Fruit fly (Drosophila melanogaster) whole organism, embryonic: Measurements from ENCODE around the gene CG42237.

Experiments used
- Bteb2 ChIP-seq: fragments of 200-800 bp; sonication (Bioruptor generic); optimal IDR thresholded peaks from 2 replicates; lab custom pipeline; 2016; ENCODE audit warnings: missing biosample characterization, missing genetic modification characterization
- CG10209 ChIP-seq: fragments of 200-800 bp; sonication (Bioruptor generic); optimal IDR thresholded peaks from 3 replicates; lab custom pipeline; 2017; ENCODE audit warnings: missing biosample characterization, mild to moderate bottlenecking, missing genetic modification characterization, missing genetic modification reagents
- CG1024 ChIP-seq: fragments of 200-800 bp; sonication (Bioruptor generic); IDR thresholded peaks from 2 replicates; pipeline ENCODE4 v1.3.6; 2022; ENCODE audit warnings: missing biosample characterization, missing genetic modification characterization
- CG10366 ChIP-seq: fragments of 200-800 bp; sonication (Bioruptor generic); IDR thresholded peaks from 2 replicates; pipeline ENCODE4 v1.3.6; 2022; ENCODE audit warnings: missing biosample characterization, missing genetic modification characterization
- CG10565 ChIP-seq: fragments of 200-800 bp; sonication (Bioruptor generic); optimal IDR thresholded peaks from 3 replicates; lab custom pipeline; 2016; ENCODE audit warnings: missing biosample characterization, mild to moderate bottlenecking, missing genetic modification characterization
- CG11093 ChIP-seq: fragments of 200-800 bp; sonication (Bioruptor generic); IDR thresholded peaks from 3 replicates; pipeline ENCODE4 v1.3.6; 2022; ENCODE audit warnings: missing biosample characterization, missing genetic modification characterization
- CG11504 ChIP-seq: fragments of 200-800 bp; sonication (Bioruptor generic); optimal IDR thresholded peaks from 3 replicates; lab custom pipeline; 2019; ENCODE audit warnings: missing biosample characterization, mild to moderate bottlenecking, missing genetic modification characterization, moderate library complexity
- CG11695 ChIP-seq: fragments of 200-800 bp; sonication (Bioruptor generic); IDR thresholded peaks from 3 replicates; pipeline ENCODE4 v1.3.6; 2022; ENCODE audit warnings: missing biosample characterization, missing genetic modification characterization
- CG11723 ChIP-seq: fragments of 200-800 bp; sonication (Bioruptor generic); optimal IDR thresholded peaks from 2 replicates; lab custom pipeline; 2017; ENCODE audit warnings: missing biosample characterization, mild to moderate bottlenecking, missing genetic modification characterization
- CG17568 ChIP-seq: fragments of 200-800 bp; sonication (Bioruptor generic); optimal IDR thresholded peaks from 2 replicates; lab custom pipeline; 2018; ENCODE audit warnings: missing biosample characterization, mild to moderate bottlenecking, missing genetic modification characterization, moderate library complexity
- CG17829 ChIP-seq: fragments of 200-800 bp; optimal IDR thresholded peaks from 2 replicates; lab custom pipeline; 2019; ENCODE audit warnings: missing biosample characterization, mild to moderate bottlenecking, missing genetic modification characterization, moderate library complexity
- CG1832 ChIP-seq: fragments of 200-800 bp; sonication (Bioruptor generic); optimal IDR thresholded peaks from 2 replicates; lab custom pipeline; 2017; ENCODE audit warnings: missing biosample characterization, mild to moderate bottlenecking, missing genetic modification characterization, inconsistent platforms
- CG18476 ChIP-seq: fragments of 200-800 bp; sonication (Bioruptor generic); optimal IDR thresholded peaks from 2 replicates; lab custom pipeline; 2016; ENCODE audit warnings: missing biosample characterization, mild to moderate bottlenecking, missing genetic modification characterization
- CG30020 ChIP-seq: fragments of 200-800 bp; optimal IDR thresholded peaks from 2 replicates; lab custom pipeline; 2019; ENCODE audit warnings: missing biosample characterization, mild to moderate bottlenecking, missing genetic modification characterization, moderate library complexity
- CG3065 ChIP-seq: fragments of 200-800 bp; sonication (Bioruptor generic); optimal IDR thresholded peaks from 2 replicates; lab custom pipeline; 2016; ENCODE audit warnings: missing biosample characterization, missing genetic modification characterization
- CG3163 ChIP-seq: fragments of 200-800 bp; sonication (Bioruptor generic); optimal IDR thresholded peaks from 3 replicates; lab custom pipeline; 2016; ENCODE audit warnings: missing biosample characterization, missing genetic modification characterization
- CG33213 ChIP-seq: fragments of 200-800 bp; sonication (Bioruptor generic); optimal IDR thresholded peaks from 3 replicates; lab custom pipeline; 2016; ENCODE audit warnings: missing biosample characterization, missing genetic modification characterization
- CG6175 ChIP-seq: fragments of 200-800 bp; sonication (Bioruptor generic); IDR thresholded peaks from 3 replicates; pipeline ENCODE4 v1.3.6; 2022; ENCODE audit warnings: missing biosample characterization, missing genetic modification characterization
- CG6683 ChIP-seq: fragments of 200-800 bp; sonication (Bioruptor generic); optimal IDR thresholded peaks from 2 replicates; lab custom pipeline; 2017; ENCODE audit warnings: missing biosample characterization, mild to moderate bottlenecking, missing genetic modification characterization, missing genetic modification reagents
- CG7963 ChIP-seq: fragments of 200-800 bp; sonication (Bioruptor generic); IDR thresholded peaks from 3 replicates; pipeline ENCODE4 v1.3.6; 2022; ENCODE audit warnings: missing biosample characterization, missing genetic modification characterization; ENCODE audit not compliant: partially characterized antibody
- Camta ChIP-seq: fragments of 200-800 bp; sonication (Bioruptor generic); optimal IDR thresholded peaks from 2 replicates; lab custom pipeline; 2016; ENCODE audit warnings: missing biosample characterization, missing genetic modification characterization
- CkIIα-i1 ChIP-seq: fragments of 200-800 bp; sonication (Bioruptor generic); IDR thresholded peaks from 2 replicates; pipeline ENCODE4 v1.3.6; 2022; ENCODE audit warnings: missing biosample characterization, missing genetic modification characterization
- Dad ChIP-seq: fragments of 200-800 bp; sonication (Bioruptor generic); optimal IDR thresholded peaks from 3 replicates; lab custom pipeline; 2016; ENCODE audit warnings: missing biosample characterization, missing genetic modification characterization
- Eip74EF ChIP-seq, 2 experiments: fragments of 200-800 bp in 1 of 2; fragments of >200 bp in 1 of 2; sonication (Bioruptor generic) in 1 of 2; optimal IDR thresholded peaks; 2 replicates each; lab custom pipeline; 2017 to 2019; ENCODE audit warnings: missing biosample characterization in 2 of 2, missing genetic modification characterization in 2 of 2, mild to moderate bottlenecking in 1 of 2, moderate library complexity in 1 of 2
- Fer3 ChIP-seq: fragments of 200-800 bp; sonication (Bioruptor generic); optimal IDR thresholded peaks from 2 replicates; lab custom pipeline; 2018; ENCODE audit warnings: missing biosample characterization, mild to moderate bottlenecking, missing genetic modification characterization, moderate library complexity
- HLH4C ChIP-seq: fragments of 200-800 bp; sonication (Bioruptor generic); IDR thresholded peaks from 3 replicates; pipeline ENCODE4 v1.3.6; 2022; ENCODE audit warnings: missing biosample characterization, missing genetic modification characterization; ENCODE audit not compliant: partially characterized antibody
- HLHmδ ChIP-seq: fragments of 200-800 bp; sonication (Bioruptor generic); optimal IDR thresholded peaks from 2 replicates; lab custom pipeline; 2018; ENCODE audit warnings: missing biosample characterization, mild to moderate bottlenecking, missing genetic modification characterization, moderate library complexity
- Hand ChIP-seq: fragments of 200-800 bp; sonication (Bioruptor generic); optimal IDR thresholded peaks from 2 replicates; lab custom pipeline; 2017; ENCODE audit warnings: mild to moderate bottlenecking, missing biosample characterization, missing genetic modification reagents, missing genetic modification characterization
- Hr78 ChIP-seq, 2 experiments: fragments of 200-800 bp in 1 of 2; fragments of >200 bp in 1 of 2; sonication (Bioruptor generic) in 1 of 2; optimal IDR thresholded peaks; 2 replicates each; lab custom pipeline; 2017 to 2019; ENCODE audit warnings: missing biosample characterization in 2 of 2, missing genetic modification characterization in 2 of 2, mild to moderate bottlenecking in 1 of 2, moderate library complexity in 1 of 2
- Lhr ChIP-seq: fragments of 200-800 bp; sonication (Bioruptor generic); optimal IDR thresholded peaks from 3 replicates; lab custom pipeline; 2017; ENCODE audit warnings: mild to moderate bottlenecking, missing biosample characterization, missing genetic modification reagents, missing genetic modification characterization
- Med ChIP-seq: fragments of 200-800 bp; sonication (Bioruptor generic); peaks from one replicate; lab custom pipeline; 2016; ENCODE audit warnings: missing biosample characterization, missing genetic modification characterization, mild to moderate bottlenecking, inconsistent platforms, moderate library complexity
- NFAT ChIP-seq: fragments of 200-800 bp; sonication (Bioruptor generic); IDR thresholded peaks from 2 replicates; pipeline ENCODE4 v1.3.6; 2022; ENCODE audit warnings: missing biosample characterization, missing genetic modification characterization
- Oaz ChIP-seq: fragments of 200-800 bp; sonication (Bioruptor generic); IDR thresholded peaks from 2 replicates; pipeline ENCODE4 v1.3.6; 2022; ENCODE audit warnings: missing biosample characterization, missing genetic modification characterization
- Sox100B ChIP-seq: fragments of 200-800 bp; sonication (Bioruptor generic); optimal IDR thresholded peaks from 3 replicates; lab custom pipeline; 2018; ENCODE audit warnings: missing biosample characterization, mild to moderate bottlenecking, missing genetic modification characterization
- btn ChIP-seq: fragments of 200-800 bp; sonication (Bioruptor generic); optimal IDR thresholded peaks from 2 replicates; lab custom pipeline; 2016; ENCODE audit warnings: missing biosample characterization, missing genetic modification characterization
- chm ChIP-seq: fragments of 200-800 bp; sonication (Bioruptor generic); IDR thresholded peaks from 2 replicates; pipeline ENCODE4 v1.3.6; 2022; ENCODE audit warnings: missing biosample characterization, missing genetic modification characterization
- dan ChIP-seq: fragments of 200-800 bp; sonication (Bioruptor generic); IDR thresholded peaks from 2 replicates; pipeline ENCODE4 v1.3.6; 2022; ENCODE audit warnings: missing biosample characterization, missing genetic modification characterization
- dmrt99B ChIP-seq: fragments of 200-800 bp; sonication (Bioruptor generic); optimal IDR thresholded peaks from 2 replicates; lab custom pipeline; 2018; ENCODE audit warnings: missing biosample characterization, mild to moderate bottlenecking, missing genetic modification characterization, moderate library complexity
- dpn ChIP-seq, 2 experiments: fragments of 200-800 bp; sonication (Bioruptor generic); optimal IDR thresholded peaks; 3 replicates each; lab custom pipeline; 2016; ENCODE audit warnings: missing biosample characterization in 2 of 2, missing genetic modification characterization in 2 of 2
- fd3F ChIP-seq: fragments of 200-800 bp; sonication (Bioruptor generic); optimal IDR thresholded peaks from 2 replicates; lab custom pipeline; 2018; ENCODE audit warnings: missing biosample characterization, mild to moderate bottlenecking, missing genetic modification characterization, moderate library complexity
- gem ChIP-seq: fragments of 200-800 bp; sonication (Bioruptor generic); optimal IDR thresholded peaks from 2 replicates; lab custom pipeline; 2019; ENCODE audit warnings: missing biosample characterization, mild to moderate bottlenecking, missing genetic modification characterization, moderate library complexity
- lola ChIP-seq, 3 experiments: fragments of >200 bp in 2 of 3; fragments of 200-800 bp in 1 of 3; sonication (Bioruptor generic) in 1 of 3; optimal IDR thresholded peaks; 2 replicates each; lab custom pipeline; 2017 to 2019; ENCODE audit warnings: missing biosample characterization in 3 of 3, missing genetic modification characterization in 3 of 3, mild to moderate bottlenecking in 1 of 3, moderate library complexity in 1 of 3
- nmo ChIP-seq: fragments of 200-800 bp; sonication (Bioruptor generic); optimal IDR thresholded peaks from 2 replicates; lab custom pipeline; 2018; ENCODE audit warnings: missing biosample characterization, mild to moderate bottlenecking, missing genetic modification characterization, moderate library complexity
- oc ChIP-seq: fragments of 200-800 bp; sonication (Bioruptor generic); optimal IDR thresholded peaks from 2 replicates; lab custom pipeline; 2018; ENCODE audit warnings: missing biosample characterization, mild to moderate bottlenecking, missing genetic modification characterization, moderate library complexity
- org-1 ChIP-seq: fragments of 200-800 bp; sonication (Bioruptor generic); optimal IDR thresholded peaks from 2 replicates; lab custom pipeline; 2017; ENCODE audit warnings: missing biosample characterization, missing genetic modification characterization
- sug ChIP-seq: fragments of 200-800 bp; optimal IDR thresholded peaks from 2 replicates; lab custom pipeline; 2019; ENCODE audit warnings: missing biosample characterization, mild to moderate bottlenecking, missing genetic modification characterization, moderate library complexity
- tio ChIP-seq: fragments of 200-800 bp; sonication (Bioruptor generic); optimal IDR thresholded peaks from 2 replicates; lab custom pipeline; 2017; ENCODE audit warnings: missing biosample characterization, missing genetic modification characterization, inconsistent platforms
- zen ChIP-seq: fragments of 200-800 bp; sonication (Bioruptor generic); optimal IDR thresholded peaks from 3 replicates; lab custom pipeline; 2018; ENCODE audit warnings: missing biosample characterization, mild to moderate bottlenecking, missing genetic modification characterization, moderate library complexity

CG42237 gene

DNA sequence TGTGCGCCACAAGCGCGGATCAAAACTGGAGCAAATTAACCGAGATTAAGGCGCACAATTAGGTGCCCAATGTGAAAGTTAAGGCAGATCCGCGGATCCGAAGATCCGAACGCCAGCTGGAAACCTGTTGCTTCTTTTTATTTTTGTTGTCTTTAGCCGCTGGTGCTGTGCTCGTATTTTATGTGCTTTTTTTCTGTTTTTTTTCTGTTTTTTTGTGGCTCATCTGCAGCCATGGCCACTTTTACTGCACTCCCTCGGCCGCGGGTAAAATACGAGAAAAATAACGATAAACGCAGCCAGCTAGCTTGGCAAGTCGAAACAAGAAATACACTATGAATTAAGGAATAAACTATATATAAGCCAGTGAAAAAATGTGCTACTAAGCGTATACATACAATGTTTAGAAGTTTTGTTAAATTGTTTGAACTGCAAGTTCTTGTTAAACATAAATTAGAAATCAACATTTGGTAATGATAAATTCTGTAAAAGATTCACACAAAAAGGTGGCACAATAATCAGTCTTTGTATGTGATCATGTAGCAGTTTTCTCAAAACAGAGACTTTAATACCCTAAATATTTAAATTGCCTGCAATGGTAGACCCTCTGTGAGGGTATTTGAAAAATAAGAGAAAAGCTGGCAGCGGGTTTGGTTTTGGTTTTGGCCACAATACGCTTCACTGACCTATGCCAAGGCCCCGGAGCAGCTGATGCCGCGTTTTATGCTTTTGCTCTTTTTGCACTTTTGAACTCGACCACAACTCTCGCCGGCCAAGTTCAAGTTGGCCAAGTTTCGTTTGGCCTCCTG lies 1.7 kb downstream of the CG42237 start (continued):
- TF ChIP-seq Hand (GFP tag; lab: Kevin White, UChicago) (no peak), CG6175 (GFP tag; lab: Robert Waterston, UW) (no peak), dpn (GFP tag; optimal IDR thresholded peaks at IDR 0.05; lab: Kevin White, UChicago) (no peak), Med (GFP tag; lab: Kevin White, UChicago) (peak; percentile 57), CG30020 (tag; lab: Kevin White, UChicago) (no peak), Bteb2 (no peak), fd3F (GFP tag; lab: Kevin White, UChicago) (no peak), Sox100B (GFP tag; lab: Kevin White, UChicago) (peak; percentile 11), Oaz (GFP tag; lab: Robert Waterston, UW) (no peak), NFAT (GFP tag; lab: Robert Waterston, UW) (no peak), tio (GFP tag; lab: Kevin White, UChicago) (no peak), CG10565 (GFP tag; lab: Kevin White, UChicago) (no peak), CG11723 (GFP tag; lab: Kevin White, UChicago) (no peak), CG11093 (GFP tag; lab: Robert Waterston, UW) (no peak), chm (GFP tag; lab: Robert Waterston, UW) (no peak), gem (peak; percentile 21), CG10366 (GFP tag; lab: Robert Waterston, UW) (no peak), CG17568 (GFP tag; lab: Kevin White, UChicago) (no peak), CG11504 (tag; lab: Kevin White, UChicago) (peak; percentile 49), CG33213 (GFP tag; lab: Kevin White, UChicago) (no peak), btn (GFP tag; lab: Kevin White, UChicago) (no peak), CG1024 (no peak), HLHmδ (GFP tag; lab: Kevin White, UChicago) (no peak), CG18476 (GFP tag; lab: Kevin White, UChicago) (no peak), CG6683 (GFP tag; lab: Kevin White, UChicago) (no peak), HLH4C (GFP tag; lab: Robert Waterston, UW) (no peak), Lhr (no peak), Dad (GFP tag; lab: Kevin White, UChicago) (no peak), CG11695 (no peak), CG10209 (GFP tag; lab: Kevin White, UChicago) (no peak), CG17829 (no peak), Eip74EF (GFP tag; optimal IDR thresholded peaks at IDR 0.05; lab: Kevin White, UChicago) (peak in 1 of 2 experiments; percentile 14), Fer3 (tag; lab: Kevin White, UChicago) (no peak), lola (GFP tag; optimal IDR thresholded peaks at IDR 0.05; lab: Kevin White, UChicago) (no peak), Hr78 (GFP tag; optimal IDR thresholded peaks at IDR 0.05; lab: Kevin White, UChicago) (no peak), nmo (GFP tag; lab: Kevin White, UChicago) (peak; percentile 11), dmrt99B (tag; lab: Kevin White, UChicago) (peak; percentile 22), Camta (GFP tag; lab: Kevin White, UChicago) (no peak), zen (tag; lab: Kevin White, UChicago) (no peak), oc (tag; lab: Kevin White, UChicago) (no peak), CG3065 (GFP tag; lab: Kevin White, UChicago) (no peak), dan (no peak), CG1832 (no peak), CG7963 (GFP tag; lab: Robert Waterston, UW) (no peak), CG3163 (GFP tag; lab: Kevin White, UChicago) (no peak), CkIIα-i1 (GFP tag; lab: Robert Waterston, UW) (no peak), org-1 (GFP tag; lab: Kevin White, UChicago) (no peak), sug (tag; lab: Kevin White, UChicago) (no peak)
